Worm (Caenorhabditis elegans): Measurements from ENCODE around the gene hmg-12.
A peak's percentile ranks its signal among the peaks of the same experiment; 100 is the strongest.

Gene hmg-12

ce11 chrII:11915770-11916554, at the start of gene hmg-12, which contains the start of gene vps-15:
Gene hmg-12 (plus strand): TSS chrII:11916513.
Gene vps-15 (minus strand): TSS chrII:11915852.
- TF ChIP-seq ama-1 (optimal IDR thresholded peaks at IDR 0.05) (no peak), pax-1 (tag; optimal IDR thresholded peaks at IDR 0.05) (peak; percentile 23)

ce11 chrII:11868234-11868633, 48.1 kb upstream of the hmg-12 start, which contains the start of gene col-84:
Gene col-84 (plus strand): TSS chrII:11868534.
- no peak for TF ChIP-seq tbx-7 (tag; optimal IDR thresholded peaks at IDR 0.05)
- TF ChIP-seq ets-4 (tag; optimal IDR thresholded peaks at IDR 0.05), result no peak
- TF ChIP-seq ama-1 (optimal IDR thresholded peaks at IDR 0.05), result no peak
- no peak for TF ChIP-seq hlh-13 (GFP tag; optimal IDR thresholded peaks at IDR 0.05)
- TF ChIP-seq sox-2 (GFP tag; IDR thresholded peaks at IDR 0.05), result no peak
- no peak for TF ChIP-seq zip-5 (tag; optimal IDR thresholded peaks at IDR 0.05)
- TF ChIP-seq syd-9 (tag; optimal IDR thresholded peaks at IDR 0.05), result no peak
- TF ChIP-seq elt-4 (tag; optimal IDR thresholded peaks at IDR 0.05), result no peak
- TF ChIP-seq gmeb-2 (tag; optimal IDR thresholded peaks at IDR 0.05), result no peak
- TF ChIP-seq elt-2 (tag; optimal IDR thresholded peaks at IDR 0.05), result no peak

DNA sequence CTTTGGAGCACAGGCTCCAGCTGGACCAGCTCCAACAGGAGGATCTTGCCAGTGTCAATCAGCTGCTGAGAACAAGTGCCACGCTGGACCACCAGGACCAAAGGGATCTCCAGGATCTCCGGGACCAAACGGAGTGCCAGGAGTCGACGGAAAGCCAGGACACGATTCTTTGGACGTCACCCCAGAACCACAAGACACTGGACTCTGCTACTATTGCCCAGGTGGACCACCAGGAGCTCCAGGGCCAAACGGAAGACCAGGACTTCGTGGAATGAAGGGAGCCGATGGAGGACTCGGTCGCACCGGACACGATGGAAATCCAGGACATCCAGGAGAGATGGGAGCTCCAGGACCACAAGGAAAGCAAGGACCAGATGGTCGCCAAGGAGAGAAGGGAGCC, 47.4 kb upstream of the hmg-12 start:
- TF ChIP-seq nhr-11 (tag; optimal IDR thresholded peaks at IDR 0.05), result no peak
- no peak for TF ChIP-seq dmd-4 (tag; optimal IDR thresholded peaks at IDR 0.05; ENCODE audit: borderline replicate concordance)
- TF ChIP-seq syd-9 (tag; optimal IDR thresholded peaks at IDR 0.05), result no peak
- no peak for TF ChIP-seq nfya-1 (tag; optimal IDR thresholded peaks at IDR 0.05)
- peak; percentile 46 for TF ChIP-seq mec-3 (tag; optimal IDR thresholded peaks at IDR 0.05; ENCODE audit: borderline replicate concordance)
- TF ChIP-seq unc-42 (tag; optimal IDR thresholded peaks at IDR 0.05), result no peak

ce11 chrII:11874674-11875198, 41.6 kb upstream of the hmg-12 start, which contains the start of the genes npp-3 and top-2:
Gene npp-3 (minus strand): TSS chrII:11874788.
Gene top-2 (plus strand): TSS chrII:11875148.
- TF ChIP-seq unc-3 (GFP tag; conservative IDR thresholded peaks at IDR 0.05) (no peak), unc-3 (tag; optimal IDR thresholded peaks at IDR 0.05) (no peak), ref-2 (tag; optimal IDR thresholded peaks at IDR 0.05) (peak; percentile 62), unc-42 (tag; optimal IDR thresholded peaks at IDR 0.05) (peak; percentile 76), pros-1 (tag; optimal IDR thresholded peaks at IDR 0.05) (peak; percentile 45), ceh-31 (tag; optimal IDR thresholded peaks at IDR 0.05) (peak; percentile 74), ttx-3 (tag; optimal IDR thresholded peaks at IDR 0.05) (no peak), lin-11 (tag; optimal IDR thresholded peaks at IDR 0.05) (no peak), npax-4 (tag; optimal IDR thresholded peaks at IDR 0.05) (no peak), ceh-22 (tag; optimal IDR thresholded peaks at IDR 0.05) (no peak), pha-2 (tag; optimal IDR thresholded peaks at IDR 0.05) (no peak), nfya-1 (tag; optimal IDR thresholded peaks at IDR 0.05) (peak; percentile 96), eyg-1 (tag; optimal IDR thresholded peaks at IDR 0.05) (no peak), ama-1 (optimal IDR thresholded peaks at IDR 0.05) (no peak), ceh-34 (tag; optimal IDR thresholded peaks at IDR 0.05) (peak; percentile 58), mec-3 (tag; optimal IDR thresholded peaks at IDR 0.05; ENCODE audit: borderline replicate concordance) (no peak), tbx-7 (tag; optimal IDR thresholded peaks at IDR 0.05) (no peak), hlh-30 (tag; optimal IDR thresholded peaks at IDR 0.05; ENCODE audit: insufficient read depth) (peak; percentile 51), tbx-2 (tag; optimal IDR thresholded peaks at IDR 0.05) (peak; percentile 59), C38D4.7 (GFP tag; optimal IDR thresholded peaks at IDR 0.05) (no peak), ceh-18 (tag; optimal IDR thresholded peaks at IDR 0.05) (peak; percentile 80), unc-55 (GFP tag; optimal IDR thresholded peaks at IDR 0.05) (peak; percentile 74), dve-1 (tag; optimal IDR thresholded peaks at IDR 0.05) (peak; percentile 55)
